Fruit fly (Drosophila melanogaster) whole organism, embryonic: Measurements from ENCODE around the gene CG10214.

Source experiments
- Abd-B ChIP-seq: fragments of 200-800 bp; sonication (Bioruptor generic); optimal IDR thresholded peaks from 2 replicates; lab custom pipeline; 2018; ENCODE audit warnings: missing biosample characterization, mild to moderate bottlenecking, missing genetic modification characterization, moderate library complexity
- Aef1 ChIP-seq: fragments of 200-800 bp; sonication (Bioruptor generic); IDR thresholded peaks from 3 replicates; pipeline ENCODE4 v1.3.6; 2022; ENCODE audit warnings: missing biosample characterization, missing genetic modification characterization
- Atf6 ChIP-seq: fragments of 200-800 bp; sonication (Bioruptor generic); IDR thresholded peaks from 2 replicates; pipeline ENCODE4 v1.3.6; 2022; ENCODE audit warnings: missing biosample characterization, missing genetic modification characterization
- CG10209 ChIP-seq: fragments of 200-800 bp; sonication (Bioruptor generic); optimal IDR thresholded peaks from 3 replicates; lab custom pipeline; 2017; ENCODE audit warnings: missing biosample characterization, mild to moderate bottlenecking, missing genetic modification characterization, missing genetic modification reagents
- CG10366 ChIP-seq: fragments of 200-800 bp; sonication (Bioruptor generic); IDR thresholded peaks from 2 replicates; pipeline ENCODE4 v1.3.6; 2022; ENCODE audit warnings: missing biosample characterization, missing genetic modification characterization
- CG10462 ChIP-seq: fragments of 200-800 bp; sonication (Bioruptor generic); optimal IDR thresholded peaks from 2 replicates; lab custom pipeline; 2016; ENCODE audit warnings: missing biosample characterization, missing genetic modification characterization
- CG10543 ChIP-seq: fragments of 200-800 bp; sonication (Bioruptor generic); optimal IDR thresholded peaks from 3 replicates; lab custom pipeline; 2017; ENCODE audit warnings: missing biosample characterization, mild to moderate bottlenecking, missing genetic modification characterization, moderate library complexity
- CG10565 ChIP-seq: fragments of 200-800 bp; sonication (Bioruptor generic); optimal IDR thresholded peaks from 3 replicates; lab custom pipeline; 2016; ENCODE audit warnings: missing biosample characterization, mild to moderate bottlenecking, missing genetic modification characterization
- CG11085 ChIP-seq: fragments of 200-800 bp; sonication (Bioruptor generic); IDR thresholded peaks from 2 replicates; pipeline ENCODE4 v1.3.6; 2022; ENCODE audit warnings: missing biosample characterization, missing genetic modification characterization
- CG12155 ChIP-seq: fragments of 200-800 bp; sonication (Bioruptor generic); optimal IDR thresholded peaks from 3 replicates; lab custom pipeline; 2016; ENCODE audit warnings: missing biosample characterization, missing genetic modification characterization
- CG12659 ChIP-seq: fragments of 200-800 bp; sonication (Bioruptor generic); optimal IDR thresholded peaks from 3 replicates; lab custom pipeline; 2017; ENCODE audit warnings: mild to moderate bottlenecking, missing biosample characterization, missing genetic modification reagents, missing genetic modification characterization
- CG12769 ChIP-seq: fragments of 200-800 bp; sonication (Bioruptor generic); optimal IDR thresholded peaks from 2 replicates; lab custom pipeline; 2019; ENCODE audit warnings: missing biosample characterization, mild to moderate bottlenecking, missing genetic modification characterization, moderate library complexity
- CG14014 ChIP-seq: fragments of 200-800 bp; sonication (Bioruptor generic); IDR thresholded peaks from 2 replicates; pipeline ENCODE4 v1.3.6; 2022; ENCODE audit warnings: missing biosample characterization, missing genetic modification characterization
- CG15601 ChIP-seq: fragments of 200-800 bp; sonication (Bioruptor generic); optimal IDR thresholded peaks from 3 replicates; lab custom pipeline; 2019; ENCODE audit warnings: missing biosample characterization, mild to moderate bottlenecking, missing genetic modification characterization, moderate library complexity
- CG18262 ChIP-seq: fragments of 200-800 bp; optimal IDR thresholded peaks from 3 replicates; lab custom pipeline; 2019; ENCODE audit warnings: missing biosample characterization, mild to moderate bottlenecking, missing genetic modification characterization, moderate library complexity
- CG2678 ChIP-seq: fragments of 200-800 bp; sonication (Bioruptor generic); optimal IDR thresholded peaks from 3 replicates; lab custom pipeline; 2019; ENCODE audit warnings: missing biosample characterization, mild to moderate bottlenecking, missing genetic modification characterization, moderate library complexity
- CG31441 ChIP-seq: fragments of 200-800 bp; sonication (Bioruptor generic); IDR thresholded peaks from 2 replicates; pipeline ENCODE4 v1.3.6; 2022; ENCODE audit warnings: missing biosample characterization, missing genetic modification characterization
- CG3163 ChIP-seq: fragments of 200-800 bp; sonication (Bioruptor generic); optimal IDR thresholded peaks from 3 replicates; lab custom pipeline; 2016; ENCODE audit warnings: missing biosample characterization, missing genetic modification characterization
- CG3281 ChIP-seq: fragments of 200-800 bp; sonication (Bioruptor generic); optimal IDR thresholded peaks from 3 replicates; lab custom pipeline; 2017; ENCODE audit warnings: missing biosample characterization, mild to moderate bottlenecking, missing genetic modification characterization
- CG33557 ChIP-seq: fragments of 200-800 bp; sonication (Bioruptor generic); optimal IDR thresholded peaks from 2 replicates; lab custom pipeline; 2019; ENCODE audit warnings: missing biosample characterization, mild to moderate bottlenecking, missing genetic modification characterization, moderate library complexity
- CG34224 ChIP-seq: fragments of 200-800 bp; sonication (Bioruptor generic); IDR thresholded peaks from 3 replicates; pipeline ENCODE4 v1.3.6; 2022; ENCODE audit warnings: missing biosample characterization, missing genetic modification characterization; ENCODE audit not compliant: partially characterized antibody
- CG4328 ChIP-seq: fragments of 200-800 bp; sonication (Bioruptor generic); optimal IDR thresholded peaks from 3 replicates; lab custom pipeline; 2017; ENCODE audit warnings: missing biosample characterization, missing genetic modification reagents, missing genetic modification characterization
- CG4404 ChIP-seq: fragments of 200-800 bp; sonication (Bioruptor generic); IDR thresholded peaks from 2 replicates; pipeline ENCODE4 v1.3.6; 2022; ENCODE audit warnings: missing biosample characterization, missing genetic modification characterization
- CG4424 ChIP-seq: fragments of 200-800 bp; sonication (Bioruptor generic); optimal IDR thresholded peaks from 3 replicates; lab custom pipeline; 2016; ENCODE audit warnings: missing biosample characterization, missing genetic modification characterization
- D19B ChIP-seq: fragments of 200-800 bp; sonication (Bioruptor generic); optimal IDR thresholded peaks from 2 replicates; lab custom pipeline; 2017; ENCODE audit warnings: missing biosample characterization, mild to moderate bottlenecking, missing genetic modification characterization
- Dp ChIP-seq: fragments of 200-800 bp; sonication (Bioruptor generic); optimal IDR thresholded peaks from 2 replicates; lab custom pipeline; 2018; ENCODE audit warnings: missing biosample characterization, mild to moderate bottlenecking, missing genetic modification characterization, moderate library complexity
- Drgx ChIP-seq: fragments of 200-800 bp; sonication (Bioruptor generic); IDR thresholded peaks from 2 replicates; pipeline ENCODE4 v1.3.6; 2022; ENCODE audit warnings: missing biosample characterization, missing genetic modification characterization
- Elba2 ChIP-seq: fragments of 200-800 bp; sonication (Bioruptor generic); optimal IDR thresholded peaks from 3 replicates; lab custom pipeline; 2016; ENCODE audit warnings: missing biosample characterization, missing genetic modification characterization
- GATAe ChIP-seq: fragments of 200-800 bp; sonication (Bioruptor generic); conservative IDR thresholded peaks from 2 replicates; pipeline ENCODE4 v1.3.6; 2022; ENCODE audit warnings: missing biosample characterization, missing genetic modification characterization
- Hsf ChIP-seq: fragments of 200-800 bp; sonication (Bioruptor generic); optimal IDR thresholded peaks from 3 replicates; lab custom pipeline; 2016; ENCODE audit warnings: missing biosample characterization, missing genetic modification characterization
- Lim3 ChIP-seq: fragments of 200-800 bp; sonication (Bioruptor generic); IDR thresholded peaks from 2 replicates; pipeline ENCODE4 v1.3.6; 2022; ENCODE audit warnings: missing biosample characterization, missing genetic modification characterization
- Rfx ChIP-seq: fragments of 200-800 bp; sonication (Bioruptor generic); IDR thresholded peaks from 2 replicates; pipeline ENCODE4 v1.3.6; 2022; ENCODE audit warnings: missing biosample characterization, missing genetic modification characterization
- Taf1 ChIP-seq: fragments of 200-800 bp; sonication (Bioruptor generic); IDR thresholded peaks from 2 replicates; pipeline ENCODE4 v1.3.6; 2022; ENCODE audit warnings: missing biosample characterization, missing genetic modification characterization
- Trl ChIP-seq, 3 experiments: fragments of >200 bp in 2 of 3; fragments of 200-800 bp in 1 of 3; sonication (Bioruptor generic) in 1 of 3; optimal IDR thresholded peaks; 2 replicates in 1 of 3; 3 replicates in 2 of 3; lab custom pipeline; 2016 to 2017; ENCODE audit warnings: missing biosample characterization in 1 of 3, missing genetic modification characterization in 1 of 3
- Vsx1 ChIP-seq: fragments of 200-800 bp; sonication (Bioruptor generic); optimal IDR thresholded peaks from 2 replicates; lab custom pipeline; 2017; ENCODE audit warnings: missing biosample characterization, mild to moderate bottlenecking, missing genetic modification characterization, missing genetic modification reagents
- cad ChIP-seq: fragments of >200 bp; optimal IDR thresholded peaks from 2 replicates; lab custom pipeline; 2017; ENCODE audit warnings: missing biosample characterization, missing genetic modification characterization
- corto ChIP-seq: fragments of 200-800 bp; sonication (Bioruptor generic); optimal IDR thresholded peaks from 2 replicates; lab custom pipeline; 2016; ENCODE audit warnings: missing biosample characterization, mild to moderate bottlenecking, missing genetic modification characterization, moderate library complexity
- en ChIP-seq: fragments of 200-800 bp; sonication (Bioruptor generic); optimal IDR thresholded peaks from 2 replicates; lab custom pipeline; 2016; ENCODE audit warnings: missing biosample characterization, missing genetic modification characterization
- gce ChIP-seq: fragments of 200-800 bp; sonication (Bioruptor generic); IDR thresholded peaks from 3 replicates; pipeline ENCODE4 v1.3.6; 2022; ENCODE audit warnings: missing biosample characterization, missing genetic modification characterization
- lov ChIP-seq, 2 experiments: fragments of 200-800 bp in 1 of 2; fragments of >200 bp in 1 of 2; sonication (Bioruptor generic) in 1 of 2; IDR thresholded peaks in 1 of 2; optimal IDR thresholded peaks in 1 of 2; 2 replicates in 1 of 2; 3 replicates in 1 of 2; pipeline versions ENCODE4 v1.3.6 to Lab custom; 2017 to 2022; ENCODE audit warnings: missing biosample characterization in 1 of 2, missing genetic modification characterization in 1 of 2
- pb ChIP-seq: fragments of 200-800 bp; sonication (Bioruptor generic); optimal IDR thresholded peaks from 3 replicates; lab custom pipeline; 2016; ENCODE audit warnings: missing biosample characterization, missing genetic modification characterization
- pfk ChIP-seq: fragments of 200-800 bp; sonication (Bioruptor generic); optimal IDR thresholded peaks from 2 replicates; lab custom pipeline; 2018; ENCODE audit warnings: missing biosample characterization, mild to moderate bottlenecking, missing genetic modification characterization, moderate library complexity
- ro ChIP-seq: fragments of 200-800 bp; sonication (Bioruptor generic); IDR thresholded peaks from 2 replicates; pipeline ENCODE4 v1.3.6; 2022; ENCODE audit warnings: missing biosample characterization, missing genetic modification characterization
- sim ChIP-seq: fragments of 200-800 bp; sonication (Bioruptor generic); IDR thresholded peaks from 2 replicates; pipeline ENCODE4 v1.3.6; 2022; ENCODE audit warnings: missing biosample characterization, missing genetic modification characterization
- sqz ChIP-seq: fragments of 200-800 bp; sonication (Bioruptor generic); optimal IDR thresholded peaks from 3 replicates; lab custom pipeline; 2018; ENCODE audit warnings: missing biosample characterization, mild to moderate bottlenecking, missing genetic modification characterization
- tup ChIP-seq: fragments of 200-800 bp; sonication (Bioruptor generic); optimal IDR thresholded peaks from 2 replicates; lab custom pipeline; 2016; ENCODE audit warnings: missing biosample characterization, mild to moderate bottlenecking, missing genetic modification characterization, moderate library complexity
- twi ChIP-seq: fragments of 200-800 bp; optimal IDR thresholded peaks from 2 replicates; lab custom pipeline; 2019; ENCODE audit warnings: missing biosample characterization, mild to moderate bottlenecking, missing genetic modification characterization, moderate library complexity

The CG10214 gene

dm6 chr3R:23782456-23783402 is 15.4 kb upstream of the CG10214 start (continued):
- peak; percentile 82 for TF ChIP-seq CG12769 (tag; lab: Kevin White, UChicago)
- TF ChIP-seq CG4404 (GFP tag; lab: Robert Waterston, UW): peak; percentile 93
- peak; percentile 90 for TF ChIP-seq twi (tag; lab: Kevin White, UChicago)
- peak; percentile 90 for TF ChIP-seq Hsf (GFP tag; lab: Kevin White, UChicago)
- TF ChIP-seq pb: peak; percentile 76
- peak; percentile 92 for TF ChIP-seq CG33557 (GFP tag; lab: Kevin White, UChicago)
- peak; percentile 93 for TF ChIP-seq CG15601
- TF ChIP-seq pfk: peak; percentile 91
- peak; percentile 89 for TF ChIP-seq Abd-B (GFP tag; lab: Kevin White, UChicago)
- peak; percentile 75 for TF ChIP-seq CG4328 (GFP tag; lab: Kevin White, UChicago)
- peak; percentile 95 for TF ChIP-seq GATAe
- no peak for TF ChIP-seq Taf1 (GFP tag; lab: Robert Waterston, UW)
- TF ChIP-seq lov (optimal IDR thresholded peaks at IDR 0.05; lab: Kevin White, UChicago): no peak
- TF ChIP-seq lov (GFP tag; IDR thresholded peaks at IDR 0.05; lab: Robert Waterston, UW): peak; percentile 89
- TF ChIP-seq CG12155 (GFP tag; lab: Kevin White, UChicago): peak; percentile 72
- TF ChIP-seq CG11085 (GFP tag; lab: Robert Waterston, UW): no peak
- peak; percentile 11 for TF ChIP-seq cad (GFP tag; lab: Kevin White, UChicago)
- TF ChIP-seq corto (GFP tag; lab: Kevin White, UChicago): peak; percentile 85
- peak; percentile 86 for TF ChIP-seq CG2678 (tag; lab: Kevin White, UChicago)
- TF ChIP-seq ro (GFP tag; lab: Robert Waterston, UW): peak; percentile 47; the same call in 1 of the 2 replicates
- TF ChIP-seq en: peak; percentile 70
- peak; percentile 28 for TF ChIP-seq Elba2 (GFP tag; lab: Kevin White, UChicago)
- TF ChIP-seq CG18262 (tag; lab: Kevin White, UChicago): peak; percentile 97
- TF ChIP-seq Atf6: peak; percentile 71
- no peak for TF ChIP-seq Dp (GFP tag; lab: Kevin White, UChicago)
- TF ChIP-seq Lim3 (GFP tag; lab: Robert Waterston, UW): no peak
- peak; percentile 58; the same call in 2 of the 3 replicates for TF ChIP-seq gce (GFP tag; lab: Robert Waterston, UW)
- peak; percentile 94 for TF ChIP-seq CG31441 (GFP tag; lab: Robert Waterston, UW)
- peak; percentile 66 for TF ChIP-seq Vsx1 (GFP tag; lab: Kevin White, UChicago)
- peak; percentile 75 for TF ChIP-seq CG12659
- peak; percentile 84 for TF ChIP-seq sim (GFP tag; lab: Robert Waterston, UW)
- peak; percentile 37 for TF ChIP-seq CG3163 (GFP tag; lab: Kevin White, UChicago)
- peak; percentile 76 for TF ChIP-seq CG10366
- TF ChIP-seq Trl (optimal IDR thresholded peaks at IDR 0.05; lab: Kevin White, UChicago): peak; percentile 44 to 72
- peak; percentile 66 for TF ChIP-seq Trl (GFP tag; optimal IDR thresholded peaks at IDR 0.05; lab: Kevin White, UChicago)
- TF ChIP-seq CG10543 (GFP tag; lab: Kevin White, UChicago): peak; percentile 91
- TF ChIP-seq sqz: peak; percentile 91
- peak; percentile 66 for TF ChIP-seq CG10565 (GFP tag; lab: Kevin White, UChicago)
- peak; percentile 62 for TF ChIP-seq CG3281 (GFP tag; lab: Kevin White, UChicago)
- peak; percentile 44 for TF ChIP-seq D19B
- TF ChIP-seq Aef1 (GFP tag; lab: Robert Waterston, UW): peak; percentile 32; the same call in 1 of the 3 replicates
- TF ChIP-seq Rfx (GFP tag; lab: Robert Waterston, UW): peak; percentile 56; the same call in 1 of the 2 replicates
- TF ChIP-seq CG10462: peak; percentile 84
- TF ChIP-seq CG10209: peak; percentile 87
- peak; percentile 30 for TF ChIP-seq tup (GFP tag; lab: Kevin White, UChicago)
- peak; percentile 92 for TF ChIP-seq CG4424 (GFP tag; lab: Kevin White, UChicago)
- peak; percentile 88 for TF ChIP-seq Drgx
- peak; percentile 61; the same call in 1 of the 2 replicates for TF ChIP-seq CG14014 (GFP tag; lab: Robert Waterston, UW)
- no peak for TF ChIP-seq CG34224 (GFP tag; lab: Robert Waterston, UW)
